Fruit fly (Drosophila melanogaster) whole organism, embryonic: ENCODE measurements around the gene tplus3b.

Experiments
- Bdp1 ChIP-seq: fragments of 200-800 bp; sonication (Bioruptor generic); optimal IDR thresholded peaks from 3 replicates; lab custom pipeline; 2016; ENCODE audit warnings: missing biosample characterization, missing genetic modification characterization
- BtbVII ChIP-seq: fragments of 200-800 bp; sonication (Bioruptor generic); optimal IDR thresholded peaks from 3 replicates; lab custom pipeline; 2017; ENCODE audit warnings: missing biosample characterization, mild to moderate bottlenecking, missing genetic modification characterization
- CG10462 ChIP-seq: fragments of 200-800 bp; sonication (Bioruptor generic); optimal IDR thresholded peaks from 2 replicates; lab custom pipeline; 2016; ENCODE audit warnings: missing biosample characterization, missing genetic modification characterization
- CG10654 ChIP-seq: fragments of 200-800 bp; sonication (Bioruptor generic); optimal IDR thresholded peaks from 2 replicates; lab custom pipeline; 2016; ENCODE audit warnings: missing biosample characterization, missing genetic modification characterization
- CG11247 ChIP-seq: fragments of 200-800 bp; sonication (Bioruptor generic); IDR thresholded peaks from 2 replicates; pipeline ENCODE4 v1.3.6; 2022; ENCODE audit warnings: missing biosample characterization, missing genetic modification characterization
- CG11696 ChIP-seq: fragments of 200-800 bp; sonication (Bioruptor generic); IDR thresholded peaks from 2 replicates; pipeline ENCODE4 v1.3.6; 2022; ENCODE audit warnings: missing biosample characterization, missing genetic modification characterization
- CG12942 ChIP-seq: fragments of 200-800 bp; sonication (Bioruptor generic); optimal IDR thresholded peaks from 3 replicates; lab custom pipeline; 2016; ENCODE audit warnings: missing biosample characterization, missing genetic modification characterization
- CG13775 ChIP-seq: fragments of 200-800 bp; sonication (Bioruptor generic); optimal IDR thresholded peaks from 3 replicates; lab custom pipeline; 2017; ENCODE audit warnings: missing biosample characterization, mild to moderate bottlenecking, missing genetic modification characterization
- CG15696 ChIP-seq: fragments of 200-800 bp; sonication (Bioruptor generic); optimal IDR thresholded peaks from 2 replicates; lab custom pipeline; 2019; ENCODE audit warnings: missing biosample characterization, mild to moderate bottlenecking, missing genetic modification characterization, moderate library complexity
- CG17359 ChIP-seq: fragments of 200-800 bp; sonication (Bioruptor generic); optimal IDR thresholded peaks from 3 replicates; lab custom pipeline; 2018; ENCODE audit warnings: missing biosample characterization, mild to moderate bottlenecking, missing genetic modification characterization, moderate library complexity
- CG17829 ChIP-seq: fragments of 200-800 bp; optimal IDR thresholded peaks from 2 replicates; lab custom pipeline; 2019; ENCODE audit warnings: missing biosample characterization, mild to moderate bottlenecking, missing genetic modification characterization, moderate library complexity
- CG2129 ChIP-seq: fragments of 200-800 bp; sonication (Bioruptor generic); IDR thresholded peaks from 2 replicates; pipeline ENCODE4 v1.3.6; 2022; ENCODE audit warnings: missing biosample characterization, missing genetic modification characterization; ENCODE audit not compliant: partially characterized antibody
- CG2202 ChIP-seq: fragments of 200-800 bp; sonication (Bioruptor generic); optimal IDR thresholded peaks from 2 replicates; lab custom pipeline; 2018; ENCODE audit warnings: missing biosample characterization, mild to moderate bottlenecking, missing genetic modification characterization
- CG2712 ChIP-seq: fragments of 200-800 bp; optimal IDR thresholded peaks from 3 replicates; lab custom pipeline; 2019; ENCODE audit warnings: missing biosample characterization, mild to moderate bottlenecking, missing genetic modification characterization, moderate library complexity
- CG30403 ChIP-seq: fragments of 200-800 bp; sonication (Bioruptor generic); optimal IDR thresholded peaks from 3 replicates; lab custom pipeline; 2016; ENCODE audit warnings: missing biosample characterization, missing genetic modification characterization
- CG31365 ChIP-seq: fragments of 200-800 bp; sonication (Bioruptor generic); optimal IDR thresholded peaks from 2 replicates; lab custom pipeline; 2018; ENCODE audit warnings: missing biosample characterization, mild to moderate bottlenecking, missing genetic modification characterization
- CG3726 ChIP-seq: fragments of 200-800 bp; sonication (Bioruptor generic); IDR thresholded peaks from 3 replicates; pipeline ENCODE4, ENCODE4 v1.3.6; 2022; ENCODE audit warnings: missing biosample characterization, missing genetic modification characterization
- CG4328 ChIP-seq: fragments of 200-800 bp; sonication (Bioruptor generic); optimal IDR thresholded peaks from 3 replicates; lab custom pipeline; 2017; ENCODE audit warnings: missing biosample characterization, missing genetic modification reagents, missing genetic modification characterization
- CG4730 ChIP-seq: fragments of 200-800 bp; sonication (Bioruptor generic); IDR thresholded peaks from 2 replicates; pipeline ENCODE4 v1.3.6; 2022; ENCODE audit warnings: missing biosample characterization, missing genetic modification characterization
- CG6813 ChIP-seq: fragments of 200-800 bp; sonication (Bioruptor generic); optimal IDR thresholded peaks from 2 replicates; lab custom pipeline; 2017; ENCODE audit warnings: missing biosample characterization, missing genetic modification characterization, mild to moderate bottlenecking, moderate library complexity, missing genetic modification reagents
- CG7357 ChIP-seq: fragments of 200-800 bp; sonication (Bioruptor generic); IDR thresholded peaks from 3 replicates; pipeline ENCODE4 v1.3.6; 2022; ENCODE audit warnings: missing biosample characterization, missing genetic modification characterization
- CkIIα-i1 ChIP-seq: fragments of 200-800 bp; sonication (Bioruptor generic); IDR thresholded peaks from 2 replicates; pipeline ENCODE4 v1.3.6; 2022; ENCODE audit warnings: missing biosample characterization, missing genetic modification characterization
- D19B ChIP-seq: fragments of 200-800 bp; sonication (Bioruptor generic); optimal IDR thresholded peaks from 2 replicates; lab custom pipeline; 2017; ENCODE audit warnings: missing biosample characterization, mild to moderate bottlenecking, missing genetic modification characterization
- Doc3 ChIP-seq: fragments of 200-800 bp; sonication (Bioruptor generic); IDR thresholded peaks from 3 replicates; pipeline ENCODE4 v1.3.6; 2022; ENCODE audit warnings: missing biosample characterization, missing genetic modification characterization; ENCODE audit not compliant: partially characterized antibody
- E2f2 ChIP-seq: fragments of 200-800 bp; sonication (Bioruptor generic); IDR thresholded peaks from 2 replicates; pipeline ENCODE4 v1.3.6; 2022; ENCODE audit warnings: missing biosample characterization, missing genetic modification characterization
- Gsc ChIP-seq: fragments of 200-800 bp; sonication (Bioruptor generic); IDR thresholded peaks from 2 replicates; pipeline ENCODE4 v1.3.6; 2022; ENCODE audit warnings: missing biosample characterization, missing genetic modification characterization
- MTF-1 ChIP-seq: fragments of 200-800 bp; sonication (Bioruptor generic); optimal IDR thresholded peaks from 2 replicates; lab custom pipeline; 2018; ENCODE audit warnings: missing biosample characterization, mild to moderate bottlenecking, missing genetic modification characterization, borderline replicate concordance
- Nf-YC ChIP-seq: fragments of 200-800 bp; optimal IDR thresholded peaks from 3 replicates; lab custom pipeline; 2019; ENCODE audit warnings: missing biosample characterization, mild to moderate bottlenecking, missing genetic modification characterization, moderate library complexity
- Oli ChIP-seq: fragments of 200-800 bp; sonication (Bioruptor generic); optimal IDR thresholded peaks from 2 replicates; lab custom pipeline; 2018; ENCODE audit warnings: missing biosample characterization, mild to moderate bottlenecking, missing genetic modification characterization, moderate library complexity
- Sin3A ChIP-seq: fragments of >200 bp; optimal IDR thresholded peaks from 2 replicates; lab custom pipeline; 2018
- Tbp ChIP-seq: fragments of >200 bp; optimal IDR thresholded peaks from 2 replicates; lab custom pipeline; 2018; ENCODE audit warnings: missing biosample characterization, missing genetic modification characterization
- aop ChIP-seq: fragments of 200-800 bp; sonication (Bioruptor generic); IDR thresholded peaks from 2 replicates; pipeline ENCODE4 v1.3.6; 2022; ENCODE audit warnings: missing biosample characterization, missing genetic modification characterization
- ap ChIP-seq: fragments of 200-800 bp; sonication (Bioruptor generic); IDR thresholded peaks from 2 replicates; pipeline ENCODE4 v1.3.6; 2022; ENCODE audit warnings: missing biosample characterization, missing genetic modification characterization
- ara ChIP-seq: fragments of 200-800 bp; sonication (Bioruptor generic); IDR thresholded peaks from 2 replicates; pipeline ENCODE4 v1.3.6; 2022; ENCODE audit warnings: missing biosample characterization, missing genetic modification characterization
- chinmo ChIP-seq: fragments of 200-800 bp; sonication (Bioruptor generic); IDR thresholded peaks from 4 replicates; pipeline ENCODE4 v1.3.6; 2022; ENCODE audit warnings: missing biosample characterization, missing genetic modification characterization; ENCODE audit not compliant: partially characterized antibody
- en ChIP-seq: fragments of 200-800 bp; sonication (Bioruptor generic); optimal IDR thresholded peaks from 2 replicates; lab custom pipeline; 2016; ENCODE audit warnings: missing biosample characterization, missing genetic modification characterization
- fd102C ChIP-seq: fragments of 200-800 bp; sonication (Bioruptor generic); optimal IDR thresholded peaks from 2 replicates; lab custom pipeline; 2018; ENCODE audit warnings: missing biosample characterization, mild to moderate bottlenecking, missing genetic modification characterization, moderate library complexity
- fu2 ChIP-seq: fragments of 200-800 bp; sonication (Bioruptor generic); optimal IDR thresholded peaks from 2 replicates; lab custom pipeline; 2016; ENCODE audit warnings: missing biosample characterization, missing genetic modification characterization
- gce ChIP-seq: fragments of 200-800 bp; sonication (Bioruptor generic); IDR thresholded peaks from 3 replicates; pipeline ENCODE4 v1.3.6; 2022; ENCODE audit warnings: missing biosample characterization, missing genetic modification characterization
- grau ChIP-seq: fragments of 200-800 bp; optimal IDR thresholded peaks from 3 replicates; lab custom pipeline; 2019; ENCODE audit warnings: missing biosample characterization, mild to moderate bottlenecking, missing genetic modification characterization, moderate library complexity
- inv ChIP-seq: fragments of 200-800 bp; sonication (Bioruptor generic); IDR thresholded peaks from 2 replicates; pipeline ENCODE4 v1.3.6; 2022; ENCODE audit warnings: missing biosample characterization, missing genetic modification characterization; ENCODE audit not compliant: partially characterized antibody
- luna ChIP-seq: fragments of 200-800 bp; sonication (Bioruptor generic); optimal IDR thresholded peaks from 2 replicates; lab custom pipeline; 2016; ENCODE audit warnings: missing biosample characterization, missing genetic modification characterization
- nerfin-2 ChIP-seq: fragments of 200-800 bp; sonication (Bioruptor generic); IDR thresholded peaks from 2 replicates; pipeline ENCODE4 v1.3.6; 2022; ENCODE audit warnings: missing biosample characterization, missing genetic modification characterization; ENCODE audit not compliant: partially characterized antibody
- otp ChIP-seq: fragments of 200-800 bp; sonication (Bioruptor generic); IDR thresholded peaks from 3 replicates; pipeline ENCODE4, ENCODE4 v1.3.6; 2022; ENCODE audit warnings: missing biosample characterization, missing genetic modification characterization
- pan ChIP-seq, 4 experiments: fragments of >200 bp in 3 of 4; fragments of 200-800 bp in 1 of 4; sonication (Bioruptor generic) in 1 of 4; optimal IDR thresholded peaks in 3 of 4; IDR thresholded peaks in 1 of 4; 2 replicates each; pipeline versions ENCODE4 v1.3.6 to Lab custom; 2017 to 2022; ENCODE audit warnings: missing biosample characterization in 2 of 4, missing genetic modification characterization in 2 of 4, mixed read lengths in 1 of 4
- pb ChIP-seq: fragments of 200-800 bp; sonication (Bioruptor generic); optimal IDR thresholded peaks from 3 replicates; lab custom pipeline; 2016; ENCODE audit warnings: missing biosample characterization, missing genetic modification characterization
- pfk ChIP-seq: fragments of 200-800 bp; sonication (Bioruptor generic); optimal IDR thresholded peaks from 2 replicates; lab custom pipeline; 2018; ENCODE audit warnings: missing biosample characterization, mild to moderate bottlenecking, missing genetic modification characterization, moderate library complexity
- pita ChIP-seq: fragments of 200-800 bp; sonication (Bioruptor generic); optimal IDR thresholded peaks from 2 replicates; lab custom pipeline; 2017; ENCODE audit warnings: missing biosample characterization, mild to moderate bottlenecking, missing genetic modification characterization
- pros ChIP-seq: fragments of 200-800 bp; sonication (Bioruptor generic); optimal IDR thresholded peaks from 3 replicates; lab custom pipeline; 2019; ENCODE audit warnings: missing biosample characterization, mild to moderate bottlenecking, missing genetic modification characterization, moderate library complexity
- row ChIP-seq: fragments of 200-800 bp; sonication (Bioruptor generic); IDR thresholded peaks from 3 replicates; pipeline ENCODE4 v1.3.6; 2022; ENCODE audit warnings: missing biosample characterization, missing genetic modification characterization
- sna ChIP-seq: fragments of 200-800 bp; sonication (Bioruptor generic); IDR thresholded peaks from 2 replicates; pipeline ENCODE4 v1.3.6; 2022; ENCODE audit warnings: missing biosample characterization, missing genetic modification characterization; ENCODE audit not compliant: partially characterized antibody

Gene tplus3b

DNA sequence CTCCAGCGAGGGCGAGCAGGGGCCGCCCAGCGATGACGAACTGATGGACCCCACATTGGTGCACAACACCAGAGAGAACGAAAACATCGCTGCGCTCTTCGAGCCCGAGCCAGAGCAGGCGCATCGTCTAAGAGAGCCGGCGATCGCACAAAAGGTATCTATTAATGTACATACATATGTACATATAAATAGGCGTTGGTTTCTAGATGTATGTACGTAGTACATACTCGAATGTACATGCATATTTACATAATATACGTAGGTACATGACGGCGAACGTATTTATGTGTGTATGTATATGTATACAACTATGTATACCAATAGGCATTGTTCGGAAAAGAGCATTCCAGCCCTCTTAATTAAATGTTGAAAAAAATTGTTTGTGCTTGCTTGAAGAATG is 39.9 kb upstream of the tplus3b start (continued):
- TF ChIP-seq CG10462 (GFP tag; lab: Kevin White, UChicago), result no peak
- no peak for TF ChIP-seq Doc3 (GFP tag; lab: Robert Waterston, UW)
- no peak for TF ChIP-seq sna
- TF ChIP-seq pros (GFP tag; lab: Kevin White, UChicago), result peak; percentile 25
- TF ChIP-seq CG15696, result peak; percentile 78
- TF ChIP-seq CG6813 (GFP tag; lab: Kevin White, UChicago), result peak; percentile 86
- TF ChIP-seq luna, result no peak
- no peak for TF ChIP-seq fu2 (GFP tag; lab: Kevin White, UChicago)
- no peak for TF ChIP-seq nerfin-2 (GFP tag; lab: Robert Waterston, UW)
- TF ChIP-seq otp (GFP tag; lab: Robert Waterston, UW), result no peak
- TF ChIP-seq pb (GFP tag; lab: Kevin White, UChicago), result no peak
- no peak for TF ChIP-seq CG2129
- TF ChIP-seq BtbVII (GFP tag; lab: Kevin White, UChicago), result peak; percentile 45
- no peak for TF ChIP-seq CkIIα-i1 (GFP tag; lab: Robert Waterston, UW)
- no peak for TF ChIP-seq CG3726 (GFP tag; lab: Robert Waterston, UW)
- no peak for TF ChIP-seq fd102C (GFP tag; lab: Kevin White, UChicago)
- no peak for TF ChIP-seq Gsc
- TF ChIP-seq D19B (GFP tag; lab: Kevin White, UChicago), result no peak
- no peak for TF ChIP-seq CG13775 (GFP tag; lab: Kevin White, UChicago)
- TF ChIP-seq Oli (tag; lab: Kevin White, UChicago), result no peak
- no peak for TF ChIP-seq pita (GFP tag; lab: Kevin White, UChicago)
- TF ChIP-seq grau (tag; lab: Kevin White, UChicago), result no peak
- no peak for TF ChIP-seq E2f2 (GFP tag; lab: Robert Waterston, UW)
- TF ChIP-seq CG30403 (GFP tag; lab: Kevin White, UChicago), result no peak
- peak; percentile 67 for TF ChIP-seq CG17359
- TF ChIP-seq row (GFP tag; lab: Robert Waterston, UW), result no peak
- no peak for TF ChIP-seq ap (GFP tag; lab: Robert Waterston, UW)
- peak; percentile 90 for TF ChIP-seq CG4328 (GFP tag; lab: Kevin White, UChicago)
- no peak for TF ChIP-seq CG11696
- TF ChIP-seq inv (GFP tag; lab: Robert Waterston, UW), result no peak
- no peak for TF ChIP-seq Sin3A (lab: Kevin White, UChicago)
- TF ChIP-seq CG2202, result no peak
- peak; percentile 70; the same call in 1 of the 2 replicates for TF ChIP-seq ara (GFP tag; lab: Robert Waterston, UW)
- 0 out of 4 replicates have a peak, but pooled peaks have one; percentile 32 for TF ChIP-seq chinmo (GFP tag; lab: Robert Waterston, UW)
- TF ChIP-seq CG4730 (GFP tag; lab: Robert Waterston, UW), result no peak
- TF ChIP-seq aop (GFP tag; lab: Robert Waterston, UW), result no peak
- TF ChIP-seq CG7357 (GFP tag; lab: Robert Waterston, UW), result no peak
- no peak for TF ChIP-seq CG10654 (GFP tag; lab: Kevin White, UChicago)
- TF ChIP-seq CG11247, result no peak
- peak; percentile 17 for TF ChIP-seq CG2712 (tag; lab: Kevin White, UChicago)
- TF ChIP-seq CG12942 (GFP tag; lab: Kevin White, UChicago), result no peak
- TF ChIP-seq pfk (GFP tag; lab: Kevin White, UChicago), result peak; percentile 79
- peak; percentile 38 for TF ChIP-seq CG17829 (tag; lab: Kevin White, UChicago)
- TF ChIP-seq Nf-YC, result peak; percentile 60
- peak; percentile 82 for TF ChIP-seq MTF-1
- TF ChIP-seq en (GFP tag; lab: Kevin White, UChicago), result no peak
- TF ChIP-seq Bdp1 (GFP tag; lab: Kevin White, UChicago), result no peak
- TF ChIP-seq gce, result peak; percentile 63; the same call in 1 of the 3 replicates
- TF ChIP-seq CG31365 (tag; lab: Kevin White, UChicago), result peak; percentile 64
- no peak for TF ChIP-seq Tbp (GFP tag; lab: Kevin White, UChicago)
- no peak for TF ChIP-seq pan (optimal IDR thresholded peaks at IDR 0.05; lab: Kevin White, UChicago)
- peak in 1 of 2 experiments; percentile 28 for TF ChIP-seq pan (GFP tag; optimal IDR thresholded peaks at IDR 0.05 in 1 of 2, IDR thresholded peaks at IDR 0.05 in 1 of 2)
